Worm (Caenorhabditis elegans) whole organism, young adult: ENCODE results near the gene srh-89.

Experiments
- ama-1 ChIP-seq, 3 experiments: fragments of 150-350 bp in 1 of 3; sonication (generic microtip) in 2 of 3; optimal IDR thresholded peaks; 2 replicates each; lab custom pipeline; 2014 to 2018; ENCODE audit warnings: missing biosample characterization in 2 of 3, missing genetic modification characterization in 2 of 3, missing genetic modification reagents in 2 of 3
- dpl-1 ChIP-seq: fragments of 150-350 bp; optimal IDR thresholded peaks from 2 replicates; lab custom pipeline; 2014; ENCODE audit warnings: missing biosample characterization, missing genetic modification reagents, missing genetic modification characterization
- egl-44 ChIP-seq: fragments of 200-800 bp; sonication (Bioruptor generic); IDR thresholded peaks from 2 replicates; pipeline ENCODE4 v1.3.6; 2022; ENCODE audit warnings: missing genetic modification reagents, missing genetic modification characterization, missing compliant biosample characterization
- nhr-27 ChIP-seq: fragments of 200-800 bp; sonication (Bioruptor generic); optimal IDR thresholded peaks from 2 replicates; lab custom pipeline; 2018; ENCODE audit warnings: mild to moderate bottlenecking, missing genetic modification characterization, moderate library complexity, missing compliant biosample characterization
- rpc-1 ChIP-seq, 2 experiments: fragments of 150-350 bp in 1 of 2; sonication (generic microtip) in 1 of 2; optimal IDR thresholded peaks; 2 replicates each; lab custom pipeline; 2014 to 2018; ENCODE audit warnings: missing biosample characterization in 1 of 2, missing genetic modification characterization in 1 of 2, missing genetic modification reagents in 1 of 2, missing genotype in 1 of 2

DNA sequence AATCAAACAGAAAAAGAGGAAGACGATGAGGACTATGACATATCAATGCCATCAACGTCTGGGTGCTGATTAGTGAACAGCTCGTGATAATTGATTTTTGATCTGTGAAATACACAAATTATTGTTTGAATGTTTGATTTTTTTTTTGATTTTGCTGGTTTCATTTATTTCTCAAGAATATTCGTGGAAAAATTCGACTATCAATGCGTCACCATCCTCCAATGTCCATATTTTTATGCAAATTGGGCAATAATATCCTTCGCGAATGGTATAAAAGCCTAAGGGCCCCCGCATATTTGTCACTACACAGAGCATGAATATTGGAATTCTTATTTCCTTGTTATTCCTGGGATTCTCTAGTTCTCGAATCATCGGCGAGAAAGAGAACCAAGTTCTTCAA, 24.8 kb downstream of the srh-89 start, which contains the start of gene try-13:
- TF ChIP-seq dpl-1 (GFP tag; lab: Kevin White, UChicago) (no peak), rpc-1 (optimal IDR thresholded peaks at IDR 0.05; lab: Kevin White, UChicago) (no peak), rpc-1 (tag; optimal IDR thresholded peaks at IDR 0.05; lab: Kevin White, UChicago) (no peak), egl-44 (GFP tag; lab: Robert Waterston, UW) (no peak), nhr-27 (tag; lab: Kevin White, UChicago) (no peak), ama-1 (optimal IDR thresholded peaks at IDR 0.05; lab: Kevin White, UChicago) (no peak), ama-1 (GFP tag; optimal IDR thresholded peaks at IDR 0.05; lab: Kevin White, UChicago) (no peak)
